Worm (Caenorhabditis elegans) whole organism, L4 larva: ENCODE data around the gene mpz-1.

Source experiments
- F10B5.3 ChIP-seq: sonication (generic microtip); optimal IDR thresholded peaks from 2 replicates; lab custom pipeline; 2016; ENCODE audit warnings: mild to moderate bottlenecking, missing genetic modification characterization, missing compliant biosample characterization
- aly-2 ChIP-seq: sonication (generic microtip); optimal IDR thresholded peaks from 2 replicates; lab custom pipeline; 2018; ENCODE audit warnings: missing biosample characterization, missing genetic modification characterization
- ceh-82 ChIP-seq: sonication (generic microtip); optimal IDR thresholded peaks from 2 replicates; lab custom pipeline; 2017; ENCODE audit warnings: missing biosample characterization, missing genetic modification characterization
- ctbp-1 ChIP-seq: fragments of 200-800 bp; sonication (Bioruptor generic); IDR thresholded peaks from 2 replicates; pipeline ENCODE4 v1.3.6; 2022; ENCODE audit warnings: missing genetic modification reagents, missing genetic modification characterization, missing compliant biosample characterization
- daf-12 ChIP-seq: fragments of 150-350 bp; optimal IDR thresholded peaks from 2 replicates; lab custom pipeline; 2014; ENCODE audit warnings: missing biosample characterization, missing genetic modification reagents, missing genetic modification characterization
- fkh-10 ChIP-seq: fragments of 150-350 bp; optimal IDR thresholded peaks from 2 replicates; lab custom pipeline; 2014; ENCODE audit warnings: missing biosample characterization, missing genetic modification reagents, missing genetic modification characterization
- lim-7 ChIP-seq: fragments of 200-800 bp; sonication (Bioruptor generic); IDR thresholded peaks from 2 replicates; pipeline ENCODE4 v1.3.6; 2022; ENCODE audit warnings: missing genetic modification characterization, missing compliant biosample characterization
- lsy-2 ChIP-seq, 2 experiments: fragments of 150-350 bp in 1 of 2; sonication (generic microtip) in 1 of 2; optimal IDR thresholded peaks; 2 replicates each; lab custom pipeline; 2014 to 2017; ENCODE audit warnings: missing biosample characterization in 2 of 2, missing genetic modification characterization in 2 of 2
- pqm-1 ChIP-seq: sonication (generic microtip); optimal IDR thresholded peaks from 2 replicates; lab custom pipeline; 2017; ENCODE audit warnings: missing biosample characterization, missing genetic modification characterization
- skn-1 ChIP-seq: fragments of 150-350 bp; optimal IDR thresholded peaks from 2 replicates; lab custom pipeline; 2014; ENCODE audit warnings: missing biosample characterization, missing genetic modification characterization
- zip-11 ChIP-seq: fragments of 200-800 bp; sonication (Bioruptor generic); IDR thresholded peaks from 2 replicates; pipeline ENCODE4 v1.3.6; 2022; ENCODE audit warnings: missing genetic modification characterization, missing compliant biosample characterization

ce11 chrII:10753694-10754093, 24.2 kb downstream of the mpz-1 start:
- no peak for TF ChIP-seq ceh-82 (tag; lab: Kevin White, UChicago)
- no peak for TF ChIP-seq daf-12
- no peak for TF ChIP-seq ctbp-1 (GFP tag; lab: Robert Waterston, UW)
- no peak for TF ChIP-seq aly-2 (tag; lab: Kevin White, UChicago)
- TF ChIP-seq zip-11 (GFP tag; lab: Robert Waterston, UW), result no peak
- no peak for TF ChIP-seq pqm-1 (tag; lab: Kevin White, UChicago)
- no peak for TF ChIP-seq skn-1 (tag; lab: Kevin White, UChicago)
- TF ChIP-seq lim-7 (GFP tag; lab: Robert Waterston, UW), result no peak
- TF ChIP-seq lsy-2 (tag; optimal IDR thresholded peaks at IDR 0.05; lab: Kevin White, UChicago), result no peak
- TF ChIP-seq F10B5.3, result no peak
- TF ChIP-seq fkh-10 (GFP tag; lab: Kevin White, UChicago), result peak; percentile 77
